Fruit fly (Drosophila melanogaster) whole organism, adult: ENCODE results near the gene CG3713.

ENCODE experiments used
- CG5204 ChIP-seq: fragments of 200-800 bp; sonication (Bioruptor generic); optimal IDR thresholded peaks from 2 replicates; lab custom pipeline; 2016; ENCODE audit warnings: missing biosample characterization, missing genetic modification characterization
- Crg-1 ChIP-seq: fragments of 200-800 bp; sonication (Bioruptor generic); optimal IDR thresholded peaks from 2 replicates; lab custom pipeline; 2016; ENCODE audit warnings: missing biosample characterization, missing genetic modification characterization
- Hr96 ChIP-seq: fragments of 200-800 bp; sonication (Bioruptor generic); optimal IDR thresholded peaks from 2 replicates; lab custom pipeline; 2016; ENCODE audit warnings: missing biosample characterization, missing genetic modification characterization
- tj ChIP-seq: fragments of 200-800 bp; sonication (Bioruptor generic); optimal IDR thresholded peaks from 3 replicates; lab custom pipeline; 2017; ENCODE audit warnings: missing biosample characterization, mild to moderate bottlenecking, missing genetic modification characterization, moderate library complexity

- TF ChIP-seq tj (GFP tag; lab: Kevin White, UChicago), result no peak
- TF ChIP-seq Hr96 (GFP tag; lab: Kevin White, UChicago), result no peak
- no peak for TF ChIP-seq Crg-1 (GFP tag; lab: Kevin White, UChicago)
- no peak for TF ChIP-seq CG5204 (GFP tag; lab: Kevin White, UChicago)
Observed at dm6 chrX:873739-874138, 26.8 kb upstream of the CG3713 start.
